Worm (Caenorhabditis elegans) whole organism, L3 larva: ENCODE data around the gene pes-23.

ENCODE experiments used
- ceh-9 ChIP-seq: sonication (generic microtip); optimal IDR thresholded peaks from 2 replicates; lab custom pipeline; 2018; ENCODE audit warnings: missing biosample characterization, missing genetic modification characterization
- elt-3 ChIP-seq, 3 experiments: fragments of 150-350 bp in 1 of 3; sonication (generic microtip) in 2 of 3; optimal IDR thresholded peaks; 2 replicates in 2 of 3; 4 replicates in 1 of 3; lab custom pipeline; 2014 to 2017; ENCODE audit warnings: missing biosample characterization in 3 of 3, missing genetic modification characterization in 3 of 3
- nhr-12 ChIP-seq: fragments of 150-350 bp; optimal IDR thresholded peaks from 2 replicates; lab custom pipeline; 2014; ENCODE audit warnings: missing biosample characterization, missing genetic modification characterization
- nhr-77 ChIP-seq: fragments of 150-350 bp; optimal IDR thresholded peaks from 2 replicates; lab custom pipeline; 2014; ENCODE audit warnings: missing biosample characterization, missing genetic modification characterization
- pqm-1 ChIP-seq: fragments of 150-350 bp; optimal IDR thresholded peaks from 2 replicates; lab custom pipeline; 2017; ENCODE audit warnings: missing biosample characterization, missing genetic modification characterization, inconsistent platforms
- skn-1 ChIP-seq: fragments of 150-350 bp; optimal IDR thresholded peaks from 2 replicates; lab custom pipeline; 2014; ENCODE audit warnings: missing biosample characterization, missing genetic modification characterization
- unc-62 ChIP-seq: fragments of 150-350 bp; sonication (generic microtip); optimal IDR thresholded peaks from 4 replicates; lab custom pipeline; 2014; ENCODE audit warnings: missing biosample characterization, missing genetic modification reagents, missing genetic modification characterization
- ztf-11 ChIP-seq: fragments of 150-350 bp; optimal IDR thresholded peaks from 2 replicates; lab custom pipeline; 2014; ENCODE audit warnings: missing biosample characterization, missing genetic modification characterization

ce11 chrX:6935430-6935829 is 34.3 kb downstream of the pes-23 start, which contains the start of gene C16E9.2:
- TF ChIP-seq nhr-77 (tag; lab: Kevin White, UChicago) (no peak), pqm-1 (tag; lab: Kevin White, UChicago) (no peak), elt-3 (tag; optimal IDR thresholded peaks at IDR 0.05; lab: Kevin White, UChicago) (no peak), skn-1 (tag; lab: Kevin White, UChicago) (no peak), nhr-12 (tag; lab: Kevin White, UChicago) (no peak), ztf-11 (tag; lab: Kevin White, UChicago) (no peak), unc-62 (GFP tag; lab: Kevin White, UChicago) (no peak), ceh-9 (tag; lab: Kevin White, UChicago) (no peak)
